Worm (Caenorhabditis elegans) whole organism, L3 larva: ENCODE data around the gene nstp-2.
"Not testable (repeated sequence)": the region's sequence is repeated elsewhere in the genome, so short reads cannot be mapped to it uniquely, and the experiment has no call there.

Experiments
- R02D3.7 ChIP-seq: fragments of 150-350 bp; optimal IDR thresholded peaks from 2 replicates; lab custom pipeline; 2014; ENCODE audit warnings: missing biosample characterization, missing genetic modification characterization
- aly-2 ChIP-seq: fragments of 150-350 bp; optimal IDR thresholded peaks from 2 replicates; lab custom pipeline; 2014; ENCODE audit warnings: missing biosample characterization, missing genetic modification characterization
- ama-1 ChIP-seq: fragments of 150-350 bp; optimal IDR thresholded peaks from 2 replicates; lab custom pipeline; 2018
- ceh-16 ChIP-seq: sonication (generic microtip); optimal IDR thresholded peaks from 2 replicates; lab custom pipeline; 2017; ENCODE audit warnings: missing biosample characterization, missing genetic modification characterization
- ceh-28 ChIP-seq: fragments of 150-350 bp; optimal IDR thresholded peaks from 2 replicates; lab custom pipeline; 2014; ENCODE audit warnings: missing biosample characterization, missing genetic modification reagents, missing genetic modification characterization
- ceh-9 ChIP-seq: sonication (generic microtip); optimal IDR thresholded peaks from 2 replicates; lab custom pipeline; 2018; ENCODE audit warnings: missing biosample characterization, missing genetic modification characterization
- daf-12 ChIP-seq: fragments of 150-350 bp; optimal IDR thresholded peaks from 2 replicates; lab custom pipeline; 2014; ENCODE audit warnings: missing biosample characterization, missing genetic modification reagents, missing genetic modification characterization
- egl-27 ChIP-seq: sonication (generic microtip); optimal IDR thresholded peaks from 4 replicates; lab custom pipeline; 2017; ENCODE audit warnings: missing biosample characterization, missing genetic modification reagents, missing genetic modification characterization
- elt-1 ChIP-seq: fragments of 150-350 bp; optimal IDR thresholded peaks from 2 replicates; lab custom pipeline; 2014; ENCODE audit warnings: missing biosample characterization, missing genetic modification characterization
- elt-2 ChIP-seq: sonication (generic microtip); optimal IDR thresholded peaks from 2 replicates; lab custom pipeline; 2016; ENCODE audit warnings: missing genetic modification reagents, mild to moderate bottlenecking, missing genetic modification characterization, missing compliant biosample characterization
- elt-3 ChIP-seq, 3 experiments: fragments of 150-350 bp in 1 of 3; sonication (generic microtip) in 2 of 3; optimal IDR thresholded peaks; 2 replicates in 2 of 3; 4 replicates in 1 of 3; lab custom pipeline; 2014 to 2017; ENCODE audit warnings: missing biosample characterization in 3 of 3, missing genetic modification characterization in 3 of 3
- hmg-11 ChIP-seq: sonication (generic microtip); optimal IDR thresholded peaks from 2 replicates; lab custom pipeline; 2016; ENCODE audit warnings: missing genetic modification characterization, missing compliant biosample characterization
- jun-1 ChIP-seq: fragments of 150-350 bp; optimal IDR thresholded peaks from 2 replicates; lab custom pipeline; 2014; ENCODE audit warnings: missing biosample characterization, missing genetic modification reagents, missing genetic modification characterization
- lin-39 ChIP-seq: fragments of 150-350 bp; optimal IDR thresholded peaks from 2 replicates; lab custom pipeline; 2018; ENCODE audit warnings: missing biosample characterization, missing genetic modification reagents, missing genetic modification characterization
- mdl-1 ChIP-seq: fragments of 150-350 bp; optimal IDR thresholded peaks from 2 replicates; lab custom pipeline; 2014; ENCODE audit warnings: missing biosample characterization, missing genetic modification characterization
- mml-1 ChIP-seq: fragments of 150-350 bp; sonication (generic microtip); optimal IDR thresholded peaks from 3 replicates; lab custom pipeline; 2014; ENCODE audit warnings: missing biosample characterization, missing genetic modification characterization
- nhr-12 ChIP-seq: fragments of 150-350 bp; optimal IDR thresholded peaks from 2 replicates; lab custom pipeline; 2014; ENCODE audit warnings: missing biosample characterization, missing genetic modification characterization
- nhr-25 ChIP-seq: sonication (generic microtip); optimal IDR thresholded peaks from 2 replicates; lab custom pipeline; 2017; ENCODE audit warnings: missing biosample characterization, missing genetic modification characterization
- nhr-28 ChIP-seq: fragments of 150-350 bp; optimal IDR thresholded peaks from 2 replicates; lab custom pipeline; 2014; ENCODE audit warnings: missing biosample characterization, missing genetic modification characterization
- nhr-43 ChIP-seq: sonication (generic microtip); optimal IDR thresholded peaks from 2 replicates; lab custom pipeline; 2016; ENCODE audit warnings: mild to moderate bottlenecking, missing genetic modification characterization, missing compliant biosample characterization; ENCODE audit not compliant: poor library complexity, severe bottlenecking
- nhr-67 ChIP-seq: fragments of 150-350 bp; optimal IDR thresholded peaks from 2 replicates; lab custom pipeline; 2014; ENCODE audit warnings: missing biosample characterization, missing genetic modification characterization
- nhr-76 ChIP-seq: fragments of 150-350 bp; sonication (generic microtip); optimal IDR thresholded peaks from 5 replicates; lab custom pipeline; 2014; ENCODE audit warnings: missing biosample characterization, missing genetic modification characterization
- nhr-77 ChIP-seq: fragments of 150-350 bp; optimal IDR thresholded peaks from 2 replicates; lab custom pipeline; 2014; ENCODE audit warnings: missing biosample characterization, missing genetic modification characterization
- pqm-1 ChIP-seq: fragments of 150-350 bp; optimal IDR thresholded peaks from 2 replicates; lab custom pipeline; 2017; ENCODE audit warnings: missing biosample characterization, missing genetic modification characterization, inconsistent platforms
- skn-1 ChIP-seq: fragments of 150-350 bp; optimal IDR thresholded peaks from 2 replicates; lab custom pipeline; 2014; ENCODE audit warnings: missing biosample characterization, missing genetic modification characterization
- snpc-4 ChIP-seq: fragments of 150-350 bp; optimal IDR thresholded peaks from 2 replicates; lab custom pipeline; 2014; ENCODE audit warnings: missing biosample characterization, missing genetic modification characterization
- tbx-2 ChIP-seq: sonication (generic microtip); optimal IDR thresholded peaks from 2 replicates; lab custom pipeline; 2016; ENCODE audit warnings: mild to moderate bottlenecking, missing genetic modification characterization, missing compliant biosample characterization
- unc-39 ChIP-seq: sonication (generic microtip); optimal IDR thresholded peaks from 4 replicates; lab custom pipeline; 2017; ENCODE audit warnings: missing biosample characterization, missing genetic modification characterization
- unc-62 ChIP-seq: fragments of 150-350 bp; sonication (generic microtip); optimal IDR thresholded peaks from 4 replicates; lab custom pipeline; 2014; ENCODE audit warnings: missing biosample characterization, missing genetic modification reagents, missing genetic modification characterization
- ztf-11 ChIP-seq: fragments of 150-350 bp; optimal IDR thresholded peaks from 2 replicates; lab custom pipeline; 2014; ENCODE audit warnings: missing biosample characterization, missing genetic modification characterization
- ztf-4 ChIP-seq: fragments of 150-350 bp; optimal IDR thresholded peaks from 2 replicates; lab custom pipeline; 2014; ENCODE audit warnings: missing biosample characterization, missing genetic modification characterization

Gene nstp-2

DNA sequence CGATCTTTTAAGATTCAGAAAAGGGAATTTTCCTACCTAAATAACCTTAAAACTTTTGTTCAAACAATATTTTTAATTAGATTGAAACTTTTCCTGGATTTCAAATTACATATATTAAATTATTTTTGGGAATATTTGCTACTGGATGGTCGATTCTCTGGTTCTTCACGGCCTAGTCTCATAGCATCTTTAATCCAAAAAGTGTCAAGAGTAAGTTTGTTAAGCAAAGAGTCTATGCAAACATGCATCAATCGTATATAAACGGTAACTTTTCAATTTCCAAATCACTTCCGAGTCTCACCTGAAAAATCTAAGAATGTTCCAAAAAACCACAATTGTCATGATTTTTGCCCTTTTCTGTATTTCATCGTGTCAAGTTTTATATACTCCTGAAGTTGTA is 8.1 kb downstream of the nstp-2 start, which contains the start of gene nspb-4:
TSS of gene nspb-4 (plus strand) at position 301 of the 400 bp plus-strand sequence.
- TF ChIP-seq nhr-43, lin-39, ceh-16 (tag; lab: Kevin White, UChicago): not testable (repeated sequence)

DNA sequence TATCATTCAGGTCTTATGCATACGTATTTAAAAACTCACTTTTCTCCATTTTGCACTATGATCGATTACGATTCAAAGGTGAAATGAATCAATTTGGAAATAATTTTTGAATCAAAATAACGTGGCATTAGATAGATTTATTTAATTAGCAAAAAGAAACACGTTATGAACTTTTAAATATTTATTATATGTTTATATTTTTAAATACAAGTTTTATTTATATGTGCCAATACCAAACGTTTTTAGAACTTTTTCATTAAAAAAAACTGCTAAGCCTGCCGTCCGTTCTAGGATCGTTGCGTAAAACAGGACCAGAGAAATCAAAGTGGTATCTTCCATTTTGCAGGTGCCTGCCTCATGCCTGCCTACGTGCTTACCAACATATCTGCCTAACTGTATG is 8.7 kb downstream of the nstp-2 start, which contains the start of gene F38A5.6:
TSS of gene F38A5.6 (minus strand) at position 101 of the 400 bp plus-strand sequence.
- TF ChIP-seq nhr-77 (tag; lab: Kevin White, UChicago), result no peak
- TF ChIP-seq elt-3 (tag; optimal IDR thresholded peaks at IDR 0.05; lab: Kevin White, UChicago), result no peak
- TF ChIP-seq nhr-76 (tag; lab: Kevin White, UChicago), result no peak
- no peak for TF ChIP-seq nhr-28
- TF ChIP-seq mdl-1 (tag; lab: Kevin White, UChicago), result no peak
- no peak for TF ChIP-seq unc-39
- no peak for TF ChIP-seq ztf-11 (tag; lab: Kevin White, UChicago)
- no peak for TF ChIP-seq unc-62 (GFP tag; lab: Kevin White, UChicago)
- no peak for TF ChIP-seq daf-12
- TF ChIP-seq elt-1 (tag; lab: Kevin White, UChicago), result no peak
- TF ChIP-seq jun-1 (tag; lab: Kevin White, UChicago), result no peak
- no peak for TF ChIP-seq ztf-4 (tag; lab: Kevin White, UChicago)
- TF ChIP-seq nhr-12 (tag; lab: Kevin White, UChicago), result no peak
- TF ChIP-seq, all 47 proteins: peak for 0

DNA sequence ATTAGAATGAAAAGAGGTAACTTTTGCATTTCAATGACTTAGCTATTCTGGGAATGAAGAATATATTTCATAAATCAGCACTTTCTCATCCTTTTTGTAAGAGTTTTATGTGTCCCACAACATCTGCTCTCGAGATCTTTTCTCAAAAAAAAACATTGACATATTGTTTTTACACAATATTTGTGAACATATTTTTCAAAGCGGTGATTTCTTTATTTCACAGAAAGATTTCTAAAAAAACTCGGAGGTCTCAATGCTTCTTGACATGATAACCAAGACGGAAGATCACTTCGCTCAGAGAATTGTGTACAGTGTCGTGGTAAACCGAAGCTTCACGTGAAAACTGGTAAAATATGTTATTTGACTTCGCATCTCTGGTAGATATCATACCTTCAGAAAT is 10.1 kb downstream of the nstp-2 start, which contains the start of gene F38A5.22:
TSS of gene F38A5.22 (minus strand) at position 29 of the 400 bp plus-strand sequence.
- TF ChIP-seq pqm-1 (tag; lab: Kevin White, UChicago) (no peak), tbx-2 (no peak), jun-1 (tag; lab: Kevin White, UChicago) (no peak), ceh-28 (tag; lab: Kevin White, UChicago) (no peak), elt-3 (tag; optimal IDR thresholded peaks at IDR 0.05; lab: Kevin White, UChicago) (no peak), nhr-25 (tag; lab: Kevin White, UChicago) (no peak), R02D3.7 (tag; lab: Kevin White, UChicago) (no peak), snpc-4 (tag; lab: Kevin White, UChicago) (no peak), aly-2 (tag; lab: Kevin White, UChicago) (no peak), mml-1 (no peak), ceh-9 (tag; lab: Kevin White, UChicago) (no peak), ceh-16 (tag; lab: Kevin White, UChicago) (no peak), nhr-28 (no peak), nhr-43 (tag; lab: Kevin White, UChicago) (no peak), ama-1 (lab: Kevin White, UChicago) (no peak), nhr-77 (tag; lab: Kevin White, UChicago) (no peak), nhr-67 (tag; lab: Kevin White, UChicago) (no peak), nhr-12 (tag; lab: Kevin White, UChicago) (no peak), hmg-11 (tag; lab: Kevin White, UChicago) (no peak), elt-2 (tag; lab: Kevin White, UChicago) (no peak)
- TF ChIP-seq, all 47 proteins: peak for 0

DNA sequence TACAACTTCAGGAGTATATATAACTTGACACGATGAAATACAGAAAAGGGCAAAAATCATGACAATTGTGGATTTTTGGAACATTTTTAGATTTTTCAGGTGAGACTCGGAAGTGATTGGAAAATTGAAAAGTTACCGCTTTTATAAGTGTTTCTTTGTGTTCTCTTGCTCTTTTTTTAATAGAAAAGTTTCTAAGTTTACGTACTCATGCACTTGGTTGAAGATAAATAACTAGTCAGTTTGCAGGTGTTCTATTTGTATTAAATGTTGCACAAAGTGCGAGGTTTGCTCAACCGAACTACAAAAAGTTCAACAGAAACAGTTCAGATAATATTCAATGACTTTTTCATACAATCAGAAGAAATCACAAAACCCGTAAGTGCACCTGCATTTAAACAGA is 11.1 kb downstream of the nstp-2 start, which contains the start of gene nspb-3:
TSS of gene nspb-3 (minus strand) at position 101 of the 400 bp plus-strand sequence.
- TF ChIP-seq ceh-28, lin-39, skn-1 (tag; lab: Kevin White, UChicago): not testable (repeated sequence)

DNA sequence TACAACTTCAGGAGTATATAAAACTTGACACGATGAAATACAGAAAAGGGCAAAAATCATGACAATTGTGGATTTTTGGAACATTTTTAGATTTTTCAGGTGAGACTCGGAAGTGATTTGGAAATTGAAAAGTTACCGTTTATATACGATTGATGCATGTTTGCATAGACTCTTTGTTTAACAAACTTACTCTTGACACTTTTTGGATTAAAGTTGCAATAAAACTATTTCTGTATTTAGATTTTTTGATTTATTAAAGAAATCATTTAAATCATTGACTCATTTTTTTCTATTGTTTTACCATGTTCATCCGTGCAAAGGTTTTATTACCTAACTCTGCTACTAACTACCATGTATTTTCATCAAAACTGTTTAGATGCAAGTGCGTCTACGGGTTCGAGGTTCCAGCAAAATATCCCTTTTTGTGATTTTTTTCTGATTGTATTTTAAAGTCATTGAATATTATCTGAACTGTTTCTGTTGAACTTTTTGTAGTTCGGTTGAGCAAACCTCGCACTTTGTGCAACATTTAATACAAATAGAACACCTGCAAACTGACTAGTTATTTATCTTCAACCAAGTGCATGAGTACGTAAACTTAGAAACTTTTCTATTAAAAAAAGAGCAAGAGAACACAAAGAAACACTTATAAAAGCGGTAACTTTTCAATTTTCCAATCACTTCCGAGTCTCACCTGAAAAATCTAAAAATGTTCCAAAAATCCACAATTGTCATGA is 14.8 kb downstream of the nstp-2 start, which contains the start of the genes nspb-1 and nspb-2:
TSS of gene nspb-1 (minus strand) at position 101 of the 737 bp plus-strand sequence.
TSS of gene nspb-2 (plus strand) at position 687 of the 737 bp plus-strand sequence.
- not testable (repeated sequence) for TF ChIP-seq egl-27; daf-12; skn-1 (tag; lab: Kevin White, UChicago)
